Worm (Caenorhabditis elegans): ENCODE measurements around the gene F14H12.8.

F14H12.8 gene

ce11 chrX:4376801-4377200, 12.0 kb upstream of the F14H12.8 start, which contains the start of gene R160.2:
TSS of gene R160.2 (minus strand) at chrX:4376901.
- TF ChIP-seq lin-14 (GFP tag; optimal IDR thresholded peaks at IDR 0.05) (no peak), irx-1 (tag; optimal IDR thresholded peaks at IDR 0.05) (no peak), sox-4 (tag; optimal IDR thresholded peaks at IDR 0.05) (no peak), nhr-19 (GFP tag; conservative IDR thresholded peaks at IDR 0.05) (no peak), ztf-11 (tag; optimal IDR thresholded peaks at IDR 0.05) (no peak), nhr-47 (tag; optimal IDR thresholded peaks at IDR 0.05) (no peak), C04F5.9 (tag; optimal IDR thresholded peaks at IDR 0.05) (no peak), tbx-2 (tag; optimal IDR thresholded peaks at IDR 0.05) (no peak), mep-1 (tag; optimal IDR thresholded peaks at IDR 0.05) (no peak), fkh-10 (GFP tag; optimal IDR thresholded peaks at IDR 0.05) (no peak), nhr-20 (tag; optimal IDR thresholded peaks at IDR 0.05) (no peak), dpl-1 (GFP tag; optimal IDR thresholded peaks at IDR 0.05) (no peak), lin-39 (tag; optimal IDR thresholded peaks at IDR 0.05) (no peak), nhr-11 (tag; optimal IDR thresholded peaks at IDR 0.05) (no peak), sptf-1 (tag; optimal IDR thresholded peaks at IDR 0.05) (no peak), fkh-4 (tag; optimal IDR thresholded peaks at IDR 0.05; ENCODE audit: borderline replicate concordance) (no peak), aha-1 (tag; optimal IDR thresholded peaks at IDR 0.05) (no peak), egl-13 (tag; optimal IDR thresholded peaks at IDR 0.05) (no peak), nhr-84 (tag; optimal IDR thresholded peaks at IDR 0.05) (no peak), Y116A8C.19 (tag; optimal IDR thresholded peaks at IDR 0.05; ENCODE audit: borderline replicate concordance) (no peak)

- no peak for TF ChIP-seq snu-23 (GFP tag; optimal IDR thresholded peaks at IDR 0.05)
- no peak for TF ChIP-seq elt-2 (tag; optimal IDR thresholded peaks at IDR 0.05)
- TF ChIP-seq ceh-8 (GFP tag; optimal IDR thresholded peaks at IDR 0.05) = no peak
- TF ChIP-seq zip-4 (GFP tag; optimal IDR thresholded peaks at IDR 0.05) = no peak
- TF ChIP-seq nhr-237 (tag; optimal IDR thresholded peaks at IDR 0.05) = no peak
- no peak for TF ChIP-seq ces-1 (GFP tag; optimal IDR thresholded peaks at IDR 0.05)
- TF ChIP-seq pqm-1 (tag; optimal IDR thresholded peaks at IDR 0.05) = no peak
- TF ChIP-seq nhr-90 (tag; optimal IDR thresholded peaks at IDR 0.05; ENCODE audit: poor library complexity) = no peak
- no peak for TF ChIP-seq ceh-88 (GFP tag; IDR thresholded peaks at IDR 0.05)
- no peak for TF ChIP-seq nhr-85 (tag)
- TF ChIP-seq nhr-11 (tag; optimal IDR thresholded peaks at IDR 0.05) = no peak
- no peak for TF ChIP-seq nhr-47 (tag; optimal IDR thresholded peaks at IDR 0.05)
- no peak for TF ChIP-seq swsn-7 (tag; optimal IDR thresholded peaks at IDR 0.05)
- TF ChIP-seq lin-35 (GFP tag; optimal IDR thresholded peaks at IDR 0.05) = no peak
- no peak for TF ChIP-seq nhr-84 (tag; optimal IDR thresholded peaks at IDR 0.05)
- TF ChIP-seq sox-4 (tag; optimal IDR thresholded peaks at IDR 0.05) = no peak
Measured at ce11 chrX:4373123-4373522, 8.3 kb upstream of the F14H12.8 start, which contains the start of gene R160.6. TSS of gene R160.6 (minus strand) at chrX:4373223.

- TF ChIP-seq dpl-1 (GFP tag; optimal IDR thresholded peaks at IDR 0.05) = no peak
Measured at ce11 chrX:4371988-4372387, 7.2 kb upstream of the F14H12.8 start, which contains the start of gene R160.14. TSS of gene R160.14 (minus strand) at chrX:4372088.

ce11 chrX:4371413-4371812, 6.6 kb upstream of the F14H12.8 start, which contains the start of gene R160.13:
TSS of gene R160.13 (minus strand) at chrX:4371513.
- TF ChIP-seq egl-27 (tag; optimal IDR thresholded peaks at IDR 0.05) = no peak
- TF ChIP-seq Y116A8C.19 (tag; optimal IDR thresholded peaks at IDR 0.05; ENCODE audit: borderline replicate concordance) = no peak
- TF ChIP-seq C16A3.4 (tag; optimal IDR thresholded peaks at IDR 0.05) = no peak
- TF ChIP-seq ces-1 (GFP tag; optimal IDR thresholded peaks at IDR 0.05) = no peak

- no peak for TF ChIP-seq snu-23 (GFP tag; optimal IDR thresholded peaks at IDR 0.05)
- no peak for TF ChIP-seq nhr-76 (tag; optimal IDR thresholded peaks at IDR 0.05)
- no peak for TF ChIP-seq irx-1 (tag; optimal IDR thresholded peaks at IDR 0.05)
- no peak for TF ChIP-seq alr-1 (tag; optimal IDR thresholded peaks at IDR 0.05; ENCODE audit: borderline replicate concordance)
Measured at ce11 chrX:4370756-4371155, 6.0 kb upstream of the F14H12.8 start, which contains the start of gene R160.5. TSS of gene R160.5 (minus strand) at chrX:4370856.
